Fruit fly (Drosophila melanogaster) whole organism, embryonic: ENCODE results near the gene Ac3.

ENCODE experiments used
- Abd-B ChIP-seq: fragments of 200-800 bp; sonication (Bioruptor generic); optimal IDR thresholded peaks from 2 replicates; lab custom pipeline; 2018; ENCODE audit warnings: missing biosample characterization, mild to moderate bottlenecking, missing genetic modification characterization, moderate library complexity
- Asciz ChIP-seq: fragments of 200-800 bp; sonication (Bioruptor generic); optimal IDR thresholded peaks from 2 replicates; lab custom pipeline; 2017; ENCODE audit warnings: missing biosample characterization, mild to moderate bottlenecking, missing genetic modification characterization, missing genetic modification reagents
- Atf6 ChIP-seq: fragments of 200-800 bp; sonication (Bioruptor generic); IDR thresholded peaks from 2 replicates; pipeline ENCODE4 v1.3.6; 2022; ENCODE audit warnings: missing biosample characterization, missing genetic modification characterization
- Bgb ChIP-seq: fragments of 200-800 bp; sonication (Bioruptor generic); IDR thresholded peaks from 2 replicates; pipeline ENCODE4 v1.3.6; 2022; ENCODE audit warnings: missing biosample characterization, missing genetic modification characterization; ENCODE audit not compliant: partially characterized antibody
- CG10274 ChIP-seq: fragments of 200-800 bp; sonication (Bioruptor generic); optimal IDR thresholded peaks from 3 replicates; lab custom pipeline; 2017; ENCODE audit warnings: missing biosample characterization, mild to moderate bottlenecking, missing genetic modification characterization
- CG10321 ChIP-seq: fragments of 200-800 bp; sonication (Bioruptor generic); IDR thresholded peaks from 2 replicates; pipeline ENCODE4 v1.3.6; 2022; ENCODE audit warnings: missing biosample characterization, missing genetic modification characterization
- CG10366 ChIP-seq: fragments of 200-800 bp; sonication (Bioruptor generic); IDR thresholded peaks from 2 replicates; pipeline ENCODE4 v1.3.6; 2022; ENCODE audit warnings: missing biosample characterization, missing genetic modification characterization
- CG12299 ChIP-seq: fragments of 200-800 bp; sonication (Bioruptor generic); optimal IDR thresholded peaks from 2 replicates; lab custom pipeline; 2018; ENCODE audit warnings: missing biosample characterization, mild to moderate bottlenecking, missing genetic modification characterization
- CG14667 ChIP-seq: fragments of 200-800 bp; sonication (Bioruptor generic); IDR thresholded peaks from 2 replicates; pipeline ENCODE4 v1.3.6; 2022; ENCODE audit warnings: missing biosample characterization, missing genetic modification characterization
- CG17612 ChIP-seq: fragments of 200-800 bp; sonication (Bioruptor generic); IDR thresholded peaks from 2 replicates; pipeline ENCODE4 v1.3.6; 2022; ENCODE audit warnings: missing biosample characterization, missing genetic modification characterization
- CG17802 ChIP-seq: fragments of 200-800 bp; sonication (Bioruptor generic); optimal IDR thresholded peaks from 2 replicates; lab custom pipeline; 2018; ENCODE audit warnings: missing biosample characterization, mild to moderate bottlenecking, missing genetic modification characterization, moderate library complexity
- CG18476 ChIP-seq: fragments of 200-800 bp; sonication (Bioruptor generic); optimal IDR thresholded peaks from 2 replicates; lab custom pipeline; 2016; ENCODE audit warnings: missing biosample characterization, mild to moderate bottlenecking, missing genetic modification characterization
- CG2875 ChIP-seq: fragments of 200-800 bp; sonication (Bioruptor generic); optimal IDR thresholded peaks from 2 replicates; lab custom pipeline; 2017; ENCODE audit warnings: missing biosample characterization, mild to moderate bottlenecking, missing genetic modification characterization, missing genetic modification reagents
- CG3163 ChIP-seq: fragments of 200-800 bp; sonication (Bioruptor generic); optimal IDR thresholded peaks from 3 replicates; lab custom pipeline; 2016; ENCODE audit warnings: missing biosample characterization, missing genetic modification characterization
- CG33557 ChIP-seq: fragments of 200-800 bp; sonication (Bioruptor generic); optimal IDR thresholded peaks from 2 replicates; lab custom pipeline; 2019; ENCODE audit warnings: missing biosample characterization, mild to moderate bottlenecking, missing genetic modification characterization, moderate library complexity
- CG3726 ChIP-seq: fragments of 200-800 bp; sonication (Bioruptor generic); IDR thresholded peaks from 3 replicates; pipeline ENCODE4, ENCODE4 v1.3.6; 2022; ENCODE audit warnings: missing biosample characterization, missing genetic modification characterization
- CG4360 ChIP-seq: fragments of 200-800 bp; sonication (Bioruptor generic); IDR thresholded peaks from 2 replicates; pipeline ENCODE4 v1.3.6; 2022; ENCODE audit warnings: missing biosample characterization, missing genetic modification characterization
- CG4730 ChIP-seq: fragments of 200-800 bp; sonication (Bioruptor generic); IDR thresholded peaks from 2 replicates; pipeline ENCODE4 v1.3.6; 2022; ENCODE audit warnings: missing biosample characterization, missing genetic modification characterization
- CG6175 ChIP-seq: fragments of 200-800 bp; sonication (Bioruptor generic); IDR thresholded peaks from 3 replicates; pipeline ENCODE4 v1.3.6; 2022; ENCODE audit warnings: missing biosample characterization, missing genetic modification characterization
- CG6683 ChIP-seq: fragments of 200-800 bp; sonication (Bioruptor generic); optimal IDR thresholded peaks from 2 replicates; lab custom pipeline; 2017; ENCODE audit warnings: missing biosample characterization, mild to moderate bottlenecking, missing genetic modification characterization, missing genetic modification reagents
- CG7372 ChIP-seq: fragments of 200-800 bp; sonication (Bioruptor generic); IDR thresholded peaks from 2 replicates; pipeline ENCODE4 v1.3.6; 2022; ENCODE audit warnings: missing biosample characterization, missing genetic modification characterization
- CG7963 ChIP-seq: fragments of 200-800 bp; sonication (Bioruptor generic); IDR thresholded peaks from 3 replicates; pipeline ENCODE4 v1.3.6; 2022; ENCODE audit warnings: missing biosample characterization, missing genetic modification characterization; ENCODE audit not compliant: partially characterized antibody
- CG9437 ChIP-seq: fragments of 200-800 bp; sonication (Bioruptor generic); optimal IDR thresholded peaks from 2 replicates; lab custom pipeline; 2018; ENCODE audit warnings: missing biosample characterization, mild to moderate bottlenecking, missing genetic modification characterization
- CG9797 ChIP-seq: fragments of 200-800 bp; sonication (Bioruptor generic); optimal IDR thresholded peaks from 3 replicates; lab custom pipeline; 2018; ENCODE audit warnings: missing biosample characterization, mild to moderate bottlenecking, missing genetic modification characterization
- CrebB ChIP-seq: fragments of 200-800 bp; sonication (Bioruptor generic); optimal IDR thresholded peaks from 3 replicates; lab custom pipeline; 2018; ENCODE audit warnings: missing biosample characterization, mild to moderate bottlenecking, missing genetic modification characterization
- Drgx ChIP-seq: fragments of 200-800 bp; sonication (Bioruptor generic); IDR thresholded peaks from 2 replicates; pipeline ENCODE4 v1.3.6; 2022; ENCODE audit warnings: missing biosample characterization, missing genetic modification characterization
- Fer3 ChIP-seq: fragments of 200-800 bp; sonication (Bioruptor generic); optimal IDR thresholded peaks from 2 replicates; lab custom pipeline; 2018; ENCODE audit warnings: missing biosample characterization, mild to moderate bottlenecking, missing genetic modification characterization, moderate library complexity
- Hsf ChIP-seq: fragments of 200-800 bp; sonication (Bioruptor generic); optimal IDR thresholded peaks from 3 replicates; lab custom pipeline; 2016; ENCODE audit warnings: missing biosample characterization, missing genetic modification characterization
- Jarid2 ChIP-seq: fragments of 200-800 bp; sonication (Bioruptor generic); optimal IDR thresholded peaks from 3 replicates; lab custom pipeline; 2017; ENCODE audit warnings: mild to moderate bottlenecking, missing biosample characterization, missing genetic modification reagents, missing genetic modification characterization
- Neu2 ChIP-seq: fragments of 200-800 bp; sonication (Bioruptor generic); optimal IDR thresholded peaks from 3 replicates; lab custom pipeline; 2016; ENCODE audit warnings: missing biosample characterization, missing genetic modification characterization, borderline replicate concordance
- Nf-YC ChIP-seq: fragments of 200-800 bp; optimal IDR thresholded peaks from 3 replicates; lab custom pipeline; 2019; ENCODE audit warnings: missing biosample characterization, mild to moderate bottlenecking, missing genetic modification characterization, moderate library complexity
- Six4 ChIP-seq: fragments of 200-800 bp; sonication (Bioruptor generic); optimal IDR thresholded peaks from 2 replicates; lab custom pipeline; 2016; ENCODE audit warnings: missing biosample characterization, missing genetic modification characterization
- Tbp ChIP-seq: fragments of >200 bp; optimal IDR thresholded peaks from 2 replicates; lab custom pipeline; 2018; ENCODE audit warnings: missing biosample characterization, missing genetic modification characterization
- ap ChIP-seq: fragments of 200-800 bp; sonication (Bioruptor generic); IDR thresholded peaks from 2 replicates; pipeline ENCODE4 v1.3.6; 2022; ENCODE audit warnings: missing biosample characterization, missing genetic modification characterization
- btn ChIP-seq: fragments of 200-800 bp; sonication (Bioruptor generic); optimal IDR thresholded peaks from 2 replicates; lab custom pipeline; 2016; ENCODE audit warnings: missing biosample characterization, missing genetic modification characterization
- chif ChIP-seq, 2 experiments: fragments of 200-800 bp; sonication (Bioruptor generic); optimal IDR thresholded peaks; 3 replicates each; lab custom pipeline; 2016; ENCODE audit warnings: missing biosample characterization in 2 of 2, missing genetic modification characterization in 2 of 2
- dmrt99B ChIP-seq: fragments of 200-800 bp; sonication (Bioruptor generic); optimal IDR thresholded peaks from 2 replicates; lab custom pipeline; 2018; ENCODE audit warnings: missing biosample characterization, mild to moderate bottlenecking, missing genetic modification characterization, moderate library complexity
- grn ChIP-seq: fragments of 200-800 bp; sonication (Bioruptor generic); optimal IDR thresholded peaks from 3 replicates; lab custom pipeline; 2017; ENCODE audit warnings: missing biosample characterization, missing genetic modification characterization
- ind ChIP-seq: fragments of 200-800 bp; sonication (Bioruptor generic); optimal IDR thresholded peaks from 3 replicates; lab custom pipeline; 2016; ENCODE audit warnings: missing biosample characterization, missing genetic modification characterization
- lmd ChIP-seq: fragments of 200-800 bp; sonication (Bioruptor generic); IDR thresholded peaks from 2 replicates; pipeline ENCODE4 v1.3.6; 2022; ENCODE audit warnings: missing biosample characterization, missing genetic modification characterization
- nerfin-2 ChIP-seq: fragments of 200-800 bp; sonication (Bioruptor generic); IDR thresholded peaks from 2 replicates; pipeline ENCODE4 v1.3.6; 2022; ENCODE audit warnings: missing biosample characterization, missing genetic modification characterization; ENCODE audit not compliant: partially characterized antibody
- nmo ChIP-seq: fragments of 200-800 bp; sonication (Bioruptor generic); optimal IDR thresholded peaks from 2 replicates; lab custom pipeline; 2018; ENCODE audit warnings: missing biosample characterization, mild to moderate bottlenecking, missing genetic modification characterization, moderate library complexity
- pb ChIP-seq: fragments of 200-800 bp; sonication (Bioruptor generic); optimal IDR thresholded peaks from 3 replicates; lab custom pipeline; 2016; ENCODE audit warnings: missing biosample characterization, missing genetic modification characterization
- ranshi ChIP-seq: fragments of 200-800 bp; sonication (Bioruptor generic); IDR thresholded peaks from 2 replicates; pipeline ENCODE4 v1.3.6; 2022; ENCODE audit warnings: missing biosample characterization, missing genetic modification characterization
- ro ChIP-seq: fragments of 200-800 bp; sonication (Bioruptor generic); IDR thresholded peaks from 2 replicates; pipeline ENCODE4 v1.3.6; 2022; ENCODE audit warnings: missing biosample characterization, missing genetic modification characterization
- sc ChIP-seq, 3 experiments: fragments of >200 bp in 2 of 3; fragments of 200-800 bp in 1 of 3; sonication (Bioruptor generic) in 1 of 3; optimal IDR thresholded peaks; 2 replicates in 2 of 3; 3 replicates in 1 of 3; lab custom pipeline; 2017; ENCODE audit warnings: mild to moderate bottlenecking in 1 of 3, missing biosample characterization in 1 of 3, missing genetic modification characterization in 1 of 3, missing genetic modification reagents in 1 of 3
- zen ChIP-seq: fragments of 200-800 bp; sonication (Bioruptor generic); optimal IDR thresholded peaks from 3 replicates; lab custom pipeline; 2018; ENCODE audit warnings: missing biosample characterization, mild to moderate bottlenecking, missing genetic modification characterization, moderate library complexity

The Ac3 gene

dm6 chr2L:21681322-21682268, 49.2 kb downstream of the Ac3 start, which contains the start of gene eEF2 (continued):
- peak; percentile 53 for TF ChIP-seq dmrt99B (tag; lab: Kevin White, UChicago)
- TF ChIP-seq CG7963 (GFP tag; lab: Robert Waterston, UW): peak; percentile 95
- peak; percentile 88 for TF ChIP-seq nerfin-2
- TF ChIP-seq Six4 (GFP tag; lab: Kevin White, UChicago): peak; percentile 47
- TF ChIP-seq btn: peak; percentile 37
- no peak for TF ChIP-seq grn (GFP tag; lab: Kevin White, UChicago)
- peak; percentile 78 for TF ChIP-seq Hsf (GFP tag; lab: Kevin White, UChicago)
- TF ChIP-seq ro (GFP tag; lab: Robert Waterston, UW): no peak
- TF ChIP-seq Neu2 (GFP tag; lab: Kevin White, UChicago): peak; percentile 75
- no peak for TF ChIP-seq CG17612 (GFP tag; lab: Robert Waterston, UW)
- TF ChIP-seq Abd-B (GFP tag; lab: Kevin White, UChicago): no peak
- TF ChIP-seq chif (GFP tag; optimal IDR thresholded peaks at IDR 0.05; lab: Kevin White, UChicago): peak; percentile 59 to 79
- peak; percentile 44 for TF ChIP-seq pb (GFP tag; lab: Kevin White, UChicago)
- TF ChIP-seq CG6683: peak; percentile 28
- TF ChIP-seq Fer3 (tag; lab: Kevin White, UChicago): peak; percentile 79
- TF ChIP-seq Drgx (GFP tag; lab: Robert Waterston, UW): peak; percentile 23; the same call in 1 of the 2 replicates
- TF ChIP-seq Bgb (GFP tag; lab: Robert Waterston, UW): peak; percentile 97
- peak; percentile 74 for TF ChIP-seq CG2875 (GFP tag; lab: Kevin White, UChicago)
- peak; percentile 32; the same call in 1 of the 2 replicates for TF ChIP-seq lmd (GFP tag; lab: Robert Waterston, UW)
- peak; percentile 79 for TF ChIP-seq Atf6 (GFP tag; lab: Robert Waterston, UW)
- TF ChIP-seq CG18476: no peak
- no peak for TF ChIP-seq CG4360
- peak; percentile 46 for TF ChIP-seq CG10274 (GFP tag; lab: Kevin White, UChicago)
- peak; percentile 48 for TF ChIP-seq CG9797 (GFP tag; lab: Kevin White, UChicago)
- peak; percentile 65; the same call in 1 of the 2 replicates for TF ChIP-seq CG7372 (GFP tag; lab: Robert Waterston, UW)
- TF ChIP-seq CG33557 (GFP tag; lab: Kevin White, UChicago): peak; percentile 76
- TF ChIP-seq CG3163 (GFP tag; lab: Kevin White, UChicago): peak; percentile 64
- TF ChIP-seq CG10366 (GFP tag; lab: Robert Waterston, UW): peak; percentile 67
- TF ChIP-seq CrebB: peak; percentile 85
- peak; percentile 61; the same call in 1 of the 2 replicates for TF ChIP-seq ranshi
- peak; percentile 31 for TF ChIP-seq zen (tag; lab: Kevin White, UChicago)
- no peak for TF ChIP-seq ap (GFP tag; lab: Robert Waterston, UW)
- TF ChIP-seq Nf-YC (tag; lab: Kevin White, UChicago): peak; percentile 63
- TF ChIP-seq Tbp (GFP tag; lab: Kevin White, UChicago): peak; percentile 49
- TF ChIP-seq CG9437 (GFP tag; lab: Kevin White, UChicago): peak; percentile 78
- TF ChIP-seq CG12299 (tag; lab: Kevin White, UChicago): peak; percentile 70
- no peak for TF ChIP-seq sc (optimal IDR thresholded peaks at IDR 0.05; lab: Kevin White, UChicago)
- TF ChIP-seq sc (GFP tag; optimal IDR thresholded peaks at IDR 0.05; lab: Kevin White, UChicago): peak; percentile 54
- no peak; the same call in 2 of the 3 replicates for TF ChIP-seq CG6175 (GFP tag; lab: Robert Waterston, UW)
- peak; percentile 69 for TF ChIP-seq CG10321 (GFP tag; lab: Robert Waterston, UW)
- 0 out of 2 replicates have a peak, but pooled peaks have one; percentile 25 for TF ChIP-seq CG4730
- peak; percentile 39 for TF ChIP-seq CG17802 (tag; lab: Kevin White, UChicago)
- TF ChIP-seq CG3726 (GFP tag; lab: Robert Waterston, UW): no peak; the same call in 2 of the 3 replicates
- TF ChIP-seq CG14667 (GFP tag; lab: Robert Waterston, UW): no peak
- TF ChIP-seq ind (GFP tag; lab: Kevin White, UChicago): peak; percentile 38
- peak; percentile 68 for TF ChIP-seq nmo (GFP tag; lab: Kevin White, UChicago)
- peak; percentile 75 for TF ChIP-seq Asciz (GFP tag; lab: Kevin White, UChicago)
- TF ChIP-seq Jarid2: peak; percentile 77
